Fruit fly (Drosophila melanogaster) whole organism, wandering third instar larva: ENCODE results near the gene Octalpha2R.

Experiments used
- Abd-B ChIP-seq: fragments of >200 bp; optimal IDR thresholded peaks from 2 replicates; lab custom pipeline; 2017; ENCODE audit warnings: missing biosample characterization, missing genetic modification characterization
- CG32264 ChIP-seq: fragments of 200-800 bp; sonication (Bioruptor generic); optimal IDR thresholded peaks from 2 replicates; lab custom pipeline; 2016; ENCODE audit warnings: missing biosample characterization, missing genetic modification characterization
- CG9705 ChIP-seq: fragments of 200-800 bp; sonication (Bioruptor generic); optimal IDR thresholded peaks from 2 replicates; lab custom pipeline; 2018; ENCODE audit warnings: missing biosample characterization, mild to moderate bottlenecking, missing genetic modification characterization
- CrebA ChIP-seq: fragments of 200-800 bp; sonication (Bioruptor generic); optimal IDR thresholded peaks from 2 replicates; lab custom pipeline; 2016; ENCODE audit warnings: missing biosample characterization, mild to moderate bottlenecking, missing genetic modification characterization, borderline replicate concordance
- Dfd ChIP-seq: fragments of >200 bp; optimal IDR thresholded peaks from 2 replicates; lab custom pipeline; 2017; ENCODE audit warnings: missing biosample characterization, missing genetic modification characterization
- Dif ChIP-seq: fragments of 200-275, 200-300 bp; sonication (Bioruptor generic); optimal IDR thresholded peaks from 2 replicates; lab custom pipeline; 2018; ENCODE audit warnings: missing biosample characterization, missing genetic modification characterization; ENCODE audit not compliant: partially characterized antibody
- GATAd ChIP-seq: sonication (Bioruptor generic); optimal IDR thresholded peaks from 2 replicates; lab custom pipeline; 2016; ENCODE audit warnings: missing biosample characterization, missing genetic modification characterization
- HLH106 ChIP-seq: fragments of 200-800 bp; optimal IDR thresholded peaks from 3 replicates; lab custom pipeline; 2019; ENCODE audit warnings: missing biosample characterization, mild to moderate bottlenecking, missing genetic modification characterization, moderate library complexity
- Hnf4 ChIP-seq: fragments of 200-800 bp; sonication (Bioruptor generic); optimal IDR thresholded peaks from 2 replicates; lab custom pipeline; 2016; ENCODE audit warnings: missing biosample characterization, mild to moderate bottlenecking, missing genetic modification characterization
- Hr78 ChIP-seq: fragments of >200 bp; optimal IDR thresholded peaks from 2 replicates; lab custom pipeline; 2017; ENCODE audit warnings: missing biosample characterization, missing genetic modification characterization
- Hr83 ChIP-seq: fragments of 200-300 bp; sonication (Bioruptor generic); optimal IDR thresholded peaks from 2 replicates; lab custom pipeline; 2016; ENCODE audit warnings: missing biosample characterization, mild to moderate bottlenecking, missing genetic modification characterization, moderate library complexity; ENCODE audit not compliant: poor library complexity, severe bottlenecking
- Jra ChIP-seq: sonication (Bioruptor generic); optimal IDR thresholded peaks from 2 replicates; lab custom pipeline; 2016; ENCODE audit warnings: missing biosample characterization, missing genetic modification characterization
- Mio ChIP-seq: sonication (Bioruptor generic); optimal IDR thresholded peaks from 2 replicates; lab custom pipeline; 2016; ENCODE audit warnings: missing biosample characterization, missing genetic modification characterization
- Myc ChIP-seq: fragments of >200 bp; optimal IDR thresholded peaks from 2 replicates; lab custom pipeline; 2017
- N ChIP-seq: fragments of >200 bp; optimal IDR thresholded peaks from 2 replicates; lab custom pipeline; 2018; ENCODE audit warnings: missing biosample characterization, missing external identifiers, missing genetic modification characterization
- OdsH ChIP-seq: fragments of 200-800 bp; sonication (Bioruptor generic); optimal IDR thresholded peaks from 2 replicates; lab custom pipeline; 2016; ENCODE audit warnings: missing biosample characterization, mild to moderate bottlenecking, missing genetic modification characterization
- Rel ChIP-seq, 2 experiments: fragments of 200-800 bp; sonication (Bioruptor generic) in 1 of 2; optimal IDR thresholded peaks; 2 replicates in 1 of 2; 3 replicates in 1 of 2; lab custom pipeline; 2016 to 2019; ENCODE audit warnings: mild to moderate bottlenecking in 2 of 2, missing biosample characterization in 2 of 2, missing genetic modification characterization in 2 of 2, moderate library complexity in 1 of 2
- Sp1 ChIP-seq: fragments of 200-800 bp; sonication (Bioruptor generic); optimal IDR thresholded peaks from 3 replicates; lab custom pipeline; 2019; ENCODE audit warnings: missing biosample characterization, mild to moderate bottlenecking, missing genetic modification characterization, moderate library complexity
- Vsx2 ChIP-seq: fragments of 200-300, 225-300 bp; sonication (Bioruptor generic); optimal IDR thresholded peaks from 2 replicates; lab custom pipeline; 2018; ENCODE audit warnings: missing biosample characterization, missing genetic modification characterization; ENCODE audit not compliant: partially characterized antibody
- br ChIP-seq: fragments of 200-800 bp; sonication (Bioruptor generic); optimal IDR thresholded peaks from 2 replicates; lab custom pipeline; 2016; ENCODE audit warnings: missing biosample characterization, missing genetic modification characterization
- brk ChIP-seq: fragments of 200-800 bp; sonication (Bioruptor generic); optimal IDR thresholded peaks from 2 replicates; lab custom pipeline; 2016; ENCODE audit warnings: missing biosample characterization, mild to moderate bottlenecking, missing genetic modification characterization
- dl ChIP-seq, 2 experiments: fragments of 175-275, 200-275 bp in 1 of 2; fragments of 200-275 bp in 1 of 2; sonication (Bioruptor generic); optimal IDR thresholded peaks; lab custom pipeline; 2018; ENCODE audit warnings: mild to moderate bottlenecking in 2 of 2, missing biosample characterization in 2 of 2, missing genetic modification characterization in 2 of 2, moderate library complexity in 2 of 2; ENCODE audit not compliant: partially characterized antibody in 2 of 2, insufficient read depth in 1 of 2
- dmrt93B ChIP-seq: fragments of 200-800 bp; sonication (Bioruptor generic); optimal IDR thresholded peaks from 2 replicates; lab custom pipeline; 2018; ENCODE audit warnings: missing biosample characterization, mild to moderate bottlenecking, missing genetic modification characterization
- dsf ChIP-seq: sonication (Bioruptor generic); optimal IDR thresholded peaks from 2 replicates; lab custom pipeline; 2016; ENCODE audit warnings: missing biosample characterization, missing genetic modification characterization, borderline replicate concordance
- ey ChIP-seq: fragments of 200-800 bp; sonication (Bioruptor generic); optimal IDR thresholded peaks from 2 replicates; lab custom pipeline; 2016; ENCODE audit warnings: missing biosample characterization, missing genetic modification characterization
- foxo ChIP-seq, 2 experiments: fragments of 200-800 bp; sonication (Bioruptor generic); optimal IDR thresholded peaks; 2 replicates in 1 of 2; 3 replicates in 1 of 2; lab custom pipeline; 2016 to 2017; ENCODE audit warnings: missing biosample characterization in 2 of 2, missing genetic modification characterization in 2 of 2
- fru ChIP-seq: fragments of 200-800 bp; sonication (Bioruptor generic); optimal IDR thresholded peaks from 3 replicates; lab custom pipeline; 2016; ENCODE audit warnings: missing biosample characterization, mild to moderate bottlenecking, missing genetic modification characterization
- h ChIP-seq: fragments of 200-800 bp; sonication (Bioruptor generic); optimal IDR thresholded peaks from 3 replicates; lab custom pipeline; 2016; ENCODE audit warnings: missing biosample characterization, mild to moderate bottlenecking, missing genetic modification characterization
- jim ChIP-seq: fragments of 175-275, 200-325 bp; sonication (Bioruptor generic); optimal IDR thresholded peaks from 2 replicates; lab custom pipeline; 2016; ENCODE audit warnings: missing biosample characterization, mild to moderate bottlenecking, missing genetic modification characterization
- lola ChIP-seq: fragments of >200 bp; optimal IDR thresholded peaks from 2 replicates; lab custom pipeline; 2017; ENCODE audit warnings: missing biosample characterization, missing genetic modification characterization
- pan ChIP-seq: fragments of >200 bp; optimal IDR thresholded peaks from 2 replicates; lab custom pipeline; 2017
- psq ChIP-seq: fragments of 200-800 bp; sonication (Bioruptor generic); optimal IDR thresholded peaks from 3 replicates; lab custom pipeline; 2017; ENCODE audit warnings: missing biosample characterization, mild to moderate bottlenecking, missing genetic modification characterization, moderate library complexity
- rgr ChIP-seq: fragments of 200-800 bp; sonication (Bioruptor generic); optimal IDR thresholded peaks from 3 replicates; lab custom pipeline; 2016; ENCODE audit warnings: missing biosample characterization, mild to moderate bottlenecking, missing genetic modification characterization
- sage ChIP-seq: fragments of 200-800 bp; sonication (Bioruptor generic); optimal IDR thresholded peaks from 2 replicates; lab custom pipeline; 2016; ENCODE audit warnings: missing biosample characterization, mild to moderate bottlenecking, missing genetic modification characterization
- tai ChIP-seq: sonication (Bioruptor generic); optimal IDR thresholded peaks from 2 replicates; lab custom pipeline; 2016; ENCODE audit warnings: missing biosample characterization, missing genetic modification characterization
- usp ChIP-seq: fragments of >200 bp; optimal IDR thresholded peaks from 2 replicates; lab custom pipeline; 2017; ENCODE audit warnings: missing biosample characterization, missing genetic modification characterization
- woc ChIP-seq: sonication (Bioruptor generic); optimal IDR thresholded peaks from 2 replicates; lab custom pipeline; 2016; ENCODE audit warnings: missing biosample characterization, mild to moderate bottlenecking, missing genetic modification characterization

Gene Octalpha2R

dm6 chr3R:18787237-18787636 lies 61.8 kb downstream of the Octalpha2R start:
- TF ChIP-seq brk (no peak), br (GFP tag; lab: Kevin White, UChicago) (peak; percentile 33), CrebA (no peak), Myc (lab: Kevin White, UChicago) (no peak), CG32264 (no peak), ey (GFP tag; lab: Kevin White, UChicago) (peak; percentile 16), N (GFP tag; lab: Kevin White, UChicago) (no peak), fru (peak; percentile 30), Jra (no peak), tai (GFP tag; lab: Kevin White, UChicago) (no peak), HLH106 (tag; lab: Kevin White, UChicago) (peak; percentile 26), Hr78 (GFP tag; lab: Kevin White, UChicago) (no peak), h (GFP tag; lab: Kevin White, UChicago) (peak; percentile 42), dmrt93B (GFP tag; lab: Kevin White, UChicago) (peak; percentile 54), Sp1 (peak; percentile 25), psq (GFP tag; lab: Kevin White, UChicago) (no peak), Rel (GFP tag; optimal IDR thresholded peaks at IDR 0.05; lab: Kevin White, UChicago) (no peak), Rel (tag; optimal IDR thresholded peaks at IDR 0.05; lab: Kevin White, UChicago) (no peak), rgr (no peak), Hr83 (no peak), lola (GFP tag; lab: Kevin White, UChicago) (no peak), pan (lab: Kevin White, UChicago) (no peak), Dif (no peak), dl (GFP tag; optimal IDR thresholded peaks at IDR 0.05; lab: Kevin White, UChicago; ENCODE audit: insufficient read depth in 1 of 2, partially characterized antibody in 2 of 2) (no peak), Hnf4 (GFP tag; lab: Kevin White, UChicago) (no peak), OdsH (GFP tag; lab: Kevin White, UChicago) (peak; percentile 15), foxo (GFP tag; optimal IDR thresholded peaks at IDR 0.05; lab: Kevin White, UChicago) (peak in 1 of 2 experiments; percentile 19), usp (GFP tag; lab: Kevin White, UChicago) (no peak), GATAd (GFP tag; lab: Kevin White, UChicago) (no peak)

dm6 chr3R:18785741-18786140 lies 63.3 kb downstream of the Octalpha2R start:
- TF ChIP-seq foxo (GFP tag; optimal IDR thresholded peaks at IDR 0.05; lab: Kevin White, UChicago): no peak
- no peak for TF ChIP-seq Hr78 (GFP tag; lab: Kevin White, UChicago)
- TF ChIP-seq Dfd (GFP tag; lab: Kevin White, UChicago): no peak
- TF ChIP-seq N (GFP tag; lab: Kevin White, UChicago): no peak
- TF ChIP-seq Jra: no peak
- no peak for TF ChIP-seq CG32264
- TF ChIP-seq dmrt93B (GFP tag; lab: Kevin White, UChicago): no peak
- no peak for TF ChIP-seq h (GFP tag; lab: Kevin White, UChicago)
- no peak for TF ChIP-seq Rel (GFP tag; optimal IDR thresholded peaks at IDR 0.05; lab: Kevin White, UChicago)
- no peak for TF ChIP-seq Rel (tag; optimal IDR thresholded peaks at IDR 0.05; lab: Kevin White, UChicago)
- TF ChIP-seq sage: no peak
- TF ChIP-seq woc (GFP tag; lab: Kevin White, UChicago): no peak
- TF ChIP-seq usp (GFP tag; lab: Kevin White, UChicago): no peak
- TF ChIP-seq Sp1: no peak
- TF ChIP-seq Hr83: no peak
- no peak for TF ChIP-seq Mio (GFP tag; lab: Kevin White, UChicago)
- TF ChIP-seq fru: no peak
- no peak for TF ChIP-seq OdsH (GFP tag; lab: Kevin White, UChicago)
- TF ChIP-seq Dif: no peak
- no peak for TF ChIP-seq dsf (GFP tag; lab: Kevin White, UChicago)

DNA sequence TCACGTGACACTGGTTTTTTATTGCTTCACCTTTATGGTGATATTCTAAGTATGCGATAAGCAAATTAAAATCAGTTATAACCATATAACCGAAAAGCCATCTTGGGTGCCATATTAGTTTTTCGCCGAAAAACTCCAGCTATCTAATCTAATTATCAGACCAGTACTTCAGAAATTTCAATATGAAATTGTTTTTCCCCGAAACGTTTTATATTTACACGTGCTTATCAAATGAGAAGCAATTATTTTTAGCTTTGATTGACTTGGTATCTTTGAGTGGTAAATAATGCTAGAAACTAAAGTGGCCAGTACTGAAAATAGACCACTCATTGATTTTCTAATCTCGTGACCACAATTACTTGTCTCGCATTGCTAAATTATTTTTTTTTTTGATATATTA lies 65.8 kb downstream of the Octalpha2R start:
- TF ChIP-seq sage (no peak), foxo (GFP tag; optimal IDR thresholded peaks at IDR 0.05; lab: Kevin White, UChicago) (no peak), Hr83 (no peak), CG9705 (GFP tag; lab: Kevin White, UChicago) (no peak), Abd-B (GFP tag; lab: Kevin White, UChicago) (no peak), h (GFP tag; lab: Kevin White, UChicago) (no peak), CG32264 (no peak), N (GFP tag; lab: Kevin White, UChicago) (no peak), fru (no peak), jim (no peak), brk (no peak), dmrt93B (GFP tag; lab: Kevin White, UChicago) (no peak), Vsx2 (no peak), Dif (no peak), Hnf4 (GFP tag; lab: Kevin White, UChicago) (no peak), dl (GFP tag; optimal IDR thresholded peaks at IDR 0.05; lab: Kevin White, UChicago; ENCODE audit: insufficient read depth in 1 of 2, partially characterized antibody in 2 of 2) (no peak), psq (GFP tag; lab: Kevin White, UChicago) (no peak)
